Fruit fly (Drosophila melanogaster) whole organism, embryonic: ENCODE measurements around the gene fit.
A peak's percentile ranks its signal among the peaks of the same experiment; 100 is the strongest.

Experiments used
- B-H1 ChIP-seq: fragments of 200-800 bp; sonication (Bioruptor generic); IDR thresholded peaks from 3 replicates; pipeline ENCODE4 v1.3.6; 2022; ENCODE audit warnings: missing biosample characterization, missing genetic modification characterization
- Bdp1 ChIP-seq: fragments of 200-800 bp; sonication (Bioruptor generic); optimal IDR thresholded peaks from 3 replicates; lab custom pipeline; 2016; ENCODE audit warnings: missing biosample characterization, missing genetic modification characterization
- CG10274 ChIP-seq: fragments of 200-800 bp; sonication (Bioruptor generic); optimal IDR thresholded peaks from 3 replicates; lab custom pipeline; 2017; ENCODE audit warnings: missing biosample characterization, mild to moderate bottlenecking, missing genetic modification characterization
- CG1233 ChIP-seq: fragments of 200-800 bp; sonication (Bioruptor generic); optimal IDR thresholded peaks from 4 replicates; lab custom pipeline; 2018; ENCODE audit warnings: missing biosample characterization, mild to moderate bottlenecking, missing genetic modification characterization
- CG14710 ChIP-seq: fragments of 200-800 bp; sonication (Bioruptor generic); optimal IDR thresholded peaks from 3 replicates; lab custom pipeline; 2019; ENCODE audit warnings: missing biosample characterization, mild to moderate bottlenecking, missing genetic modification characterization, moderate library complexity
- CG16779 ChIP-seq: fragments of 200-800 bp; sonication (Bioruptor generic); IDR thresholded peaks from 2 replicates; pipeline ENCODE4 v1.3.6; 2022; ENCODE audit warnings: missing biosample characterization, missing genetic modification characterization
- CG18764 ChIP-seq: fragments of 200-800 bp; sonication (Bioruptor generic); optimal IDR thresholded peaks from 3 replicates; lab custom pipeline; 2016; ENCODE audit warnings: missing biosample characterization, missing genetic modification characterization
- CG2889 ChIP-seq: fragments of 200-800 bp; sonication (Bioruptor generic); IDR thresholded peaks from 3 replicates; pipeline ENCODE4 v1.3.6; 2022; ENCODE audit warnings: missing biosample characterization, missing genetic modification characterization
- CG3065 ChIP-seq: fragments of 200-800 bp; sonication (Bioruptor generic); optimal IDR thresholded peaks from 2 replicates; lab custom pipeline; 2016; ENCODE audit warnings: missing biosample characterization, missing genetic modification characterization
- CG33213 ChIP-seq: fragments of 200-800 bp; sonication (Bioruptor generic); optimal IDR thresholded peaks from 3 replicates; lab custom pipeline; 2016; ENCODE audit warnings: missing biosample characterization, missing genetic modification characterization
- CG3995 ChIP-seq: fragments of 200-800 bp; sonication (Bioruptor generic); optimal IDR thresholded peaks from 3 replicates; lab custom pipeline; 2016; ENCODE audit warnings: missing biosample characterization, missing genetic modification characterization
- CG4360 ChIP-seq: fragments of 200-800 bp; sonication (Bioruptor generic); IDR thresholded peaks from 2 replicates; pipeline ENCODE4 v1.3.6; 2022; ENCODE audit warnings: missing biosample characterization, missing genetic modification characterization
- CG4424 ChIP-seq: fragments of 200-800 bp; sonication (Bioruptor generic); optimal IDR thresholded peaks from 3 replicates; lab custom pipeline; 2016; ENCODE audit warnings: missing biosample characterization, missing genetic modification characterization
- CG4820 ChIP-seq: fragments of 200-800 bp; sonication (Bioruptor generic); optimal IDR thresholded peaks from 3 replicates; lab custom pipeline; 2016; ENCODE audit warnings: missing biosample characterization, missing genetic modification characterization
- CG5245 ChIP-seq: fragments of 200-800 bp; sonication (Bioruptor generic); optimal IDR thresholded peaks from 3 replicates; lab custom pipeline; 2016; ENCODE audit warnings: missing biosample characterization, missing genetic modification characterization
- CG6175 ChIP-seq: fragments of 200-800 bp; sonication (Bioruptor generic); IDR thresholded peaks from 3 replicates; pipeline ENCODE4 v1.3.6; 2022; ENCODE audit warnings: missing biosample characterization, missing genetic modification characterization
- CG6654 ChIP-seq: fragments of 200-800 bp; sonication (Bioruptor generic); optimal IDR thresholded peaks from 2 replicates; lab custom pipeline; 2017; ENCODE audit warnings: missing biosample characterization, mild to moderate bottlenecking, missing genetic modification characterization
- CG6765 ChIP-seq: fragments of 200-800 bp; sonication (Bioruptor generic); optimal IDR thresholded peaks from 3 replicates; lab custom pipeline; 2017; ENCODE audit warnings: missing biosample characterization, mild to moderate bottlenecking, missing genetic modification characterization
- CkIIα-i1 ChIP-seq: fragments of 200-800 bp; sonication (Bioruptor generic); IDR thresholded peaks from 2 replicates; pipeline ENCODE4 v1.3.6; 2022; ENCODE audit warnings: missing biosample characterization, missing genetic modification characterization
- Dad ChIP-seq: fragments of 200-800 bp; sonication (Bioruptor generic); optimal IDR thresholded peaks from 3 replicates; lab custom pipeline; 2016; ENCODE audit warnings: missing biosample characterization, missing genetic modification characterization
- Dbx ChIP-seq: fragments of 200-800 bp; sonication (Bioruptor generic); IDR thresholded peaks from 3 replicates; pipeline ENCODE4 v1.3.6; 2022; ENCODE audit warnings: missing biosample characterization, missing genetic modification characterization
- Elba2 ChIP-seq: fragments of 200-800 bp; sonication (Bioruptor generic); optimal IDR thresholded peaks from 3 replicates; lab custom pipeline; 2016; ENCODE audit warnings: missing biosample characterization, missing genetic modification characterization
- Gsc ChIP-seq: fragments of 200-800 bp; sonication (Bioruptor generic); IDR thresholded peaks from 2 replicates; pipeline ENCODE4 v1.3.6; 2022; ENCODE audit warnings: missing biosample characterization, missing genetic modification characterization
- Jarid2 ChIP-seq: fragments of 200-800 bp; sonication (Bioruptor generic); optimal IDR thresholded peaks from 3 replicates; lab custom pipeline; 2017; ENCODE audit warnings: mild to moderate bottlenecking, missing biosample characterization, missing genetic modification reagents, missing genetic modification characterization
- MESR4 ChIP-seq: fragments of 200-800 bp; sonication (Bioruptor generic); optimal IDR thresholded peaks from 2 replicates; lab custom pipeline; 2018; ENCODE audit warnings: missing biosample characterization, mild to moderate bottlenecking, missing genetic modification characterization, moderate library complexity
- NFAT ChIP-seq: fragments of 200-800 bp; sonication (Bioruptor generic); IDR thresholded peaks from 2 replicates; pipeline ENCODE4 v1.3.6; 2022; ENCODE audit warnings: missing biosample characterization, missing genetic modification characterization
- TFAM ChIP-seq: fragments of 200-800 bp; sonication (Bioruptor generic); optimal IDR thresholded peaks from 2 replicates; lab custom pipeline; 2017; ENCODE audit warnings: missing biosample characterization, missing genetic modification characterization, inconsistent platforms
- Taf1 ChIP-seq: fragments of 200-800 bp; sonication (Bioruptor generic); IDR thresholded peaks from 2 replicates; pipeline ENCODE4 v1.3.6; 2022; ENCODE audit warnings: missing biosample characterization, missing genetic modification characterization
- abd-A ChIP-seq: fragments of 200-800 bp; sonication (Bioruptor generic); optimal IDR thresholded peaks from 3 replicates; lab custom pipeline; 2019; ENCODE audit warnings: missing biosample characterization, mild to moderate bottlenecking, missing genetic modification characterization, moderate library complexity
- cato ChIP-seq: fragments of 200-800 bp; sonication (Bioruptor generic); optimal IDR thresholded peaks from 2 replicates; lab custom pipeline; 2016; ENCODE audit warnings: missing biosample characterization, missing genetic modification characterization, borderline replicate concordance
- gem ChIP-seq: fragments of 200-800 bp; sonication (Bioruptor generic); optimal IDR thresholded peaks from 2 replicates; lab custom pipeline; 2019; ENCODE audit warnings: missing biosample characterization, mild to moderate bottlenecking, missing genetic modification characterization, moderate library complexity
- gt ChIP-seq: fragments of 200-800 bp; sonication (Bioruptor generic); IDR thresholded peaks from 2 replicates; pipeline ENCODE4 v1.3.6; 2022; ENCODE audit warnings: missing biosample characterization, missing genetic modification characterization
- jing ChIP-seq: fragments of 200-800 bp; sonication (Bioruptor generic); optimal IDR thresholded peaks from 2 replicates; lab custom pipeline; 2018; ENCODE audit warnings: missing biosample characterization, mild to moderate bottlenecking, missing genetic modification characterization
- mld ChIP-seq: fragments of 200-800 bp; sonication (Bioruptor generic); IDR thresholded peaks from 3 replicates; pipeline ENCODE4 v1.3.6; 2022; ENCODE audit warnings: missing biosample characterization, missing genetic modification characterization; ENCODE audit not compliant: partially characterized antibody
- nom ChIP-seq: fragments of 200-800 bp; sonication (Bioruptor generic); optimal IDR thresholded peaks from 2 replicates; lab custom pipeline; 2017; ENCODE audit warnings: missing biosample characterization, missing genetic modification characterization, mild to moderate bottlenecking, moderate library complexity, missing genetic modification reagents
- pan ChIP-seq, 4 experiments: fragments of >200 bp in 3 of 4; fragments of 200-800 bp in 1 of 4; sonication (Bioruptor generic) in 1 of 4; optimal IDR thresholded peaks in 3 of 4; IDR thresholded peaks in 1 of 4; 2 replicates each; pipeline versions ENCODE4 v1.3.6 to Lab custom; 2017 to 2022; ENCODE audit warnings: missing biosample characterization in 2 of 4, missing genetic modification characterization in 2 of 4, mixed read lengths in 1 of 4
- pfk ChIP-seq: fragments of 200-800 bp; sonication (Bioruptor generic); optimal IDR thresholded peaks from 2 replicates; lab custom pipeline; 2018; ENCODE audit warnings: missing biosample characterization, mild to moderate bottlenecking, missing genetic modification characterization, moderate library complexity
- pho ChIP-seq: fragments of 200-800 bp; sonication (Bioruptor generic); optimal IDR thresholded peaks from 2 replicates; lab custom pipeline; 2016; ENCODE audit warnings: missing biosample characterization, missing genetic modification characterization
- sens ChIP-seq: fragments of 200-800 bp; sonication (Bioruptor generic); peaks from one replicate; lab custom pipeline; 2016; ENCODE audit warnings: missing biosample characterization, missing genetic modification characterization
- sima ChIP-seq: fragments of 200-800 bp; sonication (Bioruptor generic); optimal IDR thresholded peaks from 2 replicates; lab custom pipeline; 2016; ENCODE audit warnings: missing biosample characterization, missing genetic modification characterization
- so ChIP-seq: fragments of 200-800 bp; sonication (Bioruptor generic); IDR thresholded peaks from 3 replicates; pipeline ENCODE4 v1.3.6; 2022; ENCODE audit warnings: missing biosample characterization, missing genetic modification characterization
- sqz ChIP-seq: fragments of 200-800 bp; sonication (Bioruptor generic); optimal IDR thresholded peaks from 3 replicates; lab custom pipeline; 2018; ENCODE audit warnings: missing biosample characterization, mild to moderate bottlenecking, missing genetic modification characterization
- toy ChIP-seq: fragments of 200-800 bp; sonication (Bioruptor generic); IDR thresholded peaks from 2 replicates; pipeline ENCODE4 v1.3.6; 2022; ENCODE audit warnings: missing biosample characterization, missing genetic modification characterization
- unc-4 ChIP-seq: fragments of 200-800 bp; sonication (Bioruptor generic); IDR thresholded peaks from 2 replicates; pipeline ENCODE4 v1.3.6; 2022; ENCODE audit warnings: missing biosample characterization, missing genetic modification characterization; ENCODE audit not compliant: partially characterized antibody
- zen2 ChIP-seq: fragments of 200-800 bp; sonication (Bioruptor generic); IDR thresholded peaks from 3 replicates; pipeline ENCODE4 v1.3.6; 2022; ENCODE audit warnings: missing biosample characterization, missing genetic modification characterization; ENCODE audit not compliant: partially characterized antibody
- zf30C ChIP-seq: fragments of 200-800 bp; sonication (Bioruptor generic); optimal IDR thresholded peaks from 3 replicates; lab custom pipeline; 2018; ENCODE audit warnings: missing biosample characterization, mild to moderate bottlenecking, missing genetic modification characterization

Gene fit

DNA sequence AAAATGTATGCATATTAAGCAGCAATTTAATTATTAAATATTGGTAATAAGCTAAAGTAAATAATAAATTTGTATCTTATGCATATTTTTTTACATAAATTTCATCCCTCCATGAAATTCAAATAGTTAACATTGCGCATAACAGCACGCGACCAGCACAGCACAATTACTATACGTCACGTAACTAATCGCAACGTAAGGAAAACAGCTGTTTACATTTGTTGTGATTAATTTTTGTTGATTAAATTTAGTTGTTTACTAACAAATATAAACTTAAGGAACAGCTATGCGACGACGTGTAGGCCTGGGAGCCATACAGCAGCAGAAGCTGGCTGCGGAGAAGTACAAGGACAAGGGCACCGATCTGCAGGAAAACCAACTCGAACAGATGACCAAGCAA is 19.3 kb downstream of the fit start, which contains the start of gene lsn (continued):
- TF ChIP-seq pan (optimal IDR thresholded peaks at IDR 0.05; lab: Kevin White, UChicago) (no peak), pan (GFP tag; optimal IDR thresholded peaks at IDR 0.05 in 1 of 2, IDR thresholded peaks at IDR 0.05 in 1 of 2) (no peak), TFAM (GFP tag; lab: Kevin White, UChicago) (no peak), NFAT (GFP tag; lab: Robert Waterston, UW) (no peak), CG33213 (GFP tag; lab: Kevin White, UChicago) (no peak), toy (no peak), Gsc (GFP tag; lab: Robert Waterston, UW) (no peak), CG2889 (no peak), Dad (GFP tag; lab: Kevin White, UChicago) (no peak), CG5245 (no peak), jing (GFP tag; lab: Kevin White, UChicago) (no peak), Jarid2 (GFP tag; lab: Kevin White, UChicago) (no peak), gem (tag; lab: Kevin White, UChicago) (peak; percentile 39), B-H1 (GFP tag; lab: Robert Waterston, UW) (no peak), CG4820 (GFP tag; lab: Kevin White, UChicago) (no peak), pho (GFP tag; lab: Kevin White, UChicago) (no peak), Bdp1 (GFP tag; lab: Kevin White, UChicago) (no peak), CG3065 (GFP tag; lab: Kevin White, UChicago) (no peak), CG6654 (GFP tag; lab: Kevin White, UChicago) (no peak), Taf1 (GFP tag; lab: Robert Waterston, UW) (no peak), CG16779 (GFP tag; lab: Robert Waterston, UW) (no peak), zf30C (GFP tag; lab: Kevin White, UChicago) (no peak), abd-A (tag; lab: Kevin White, UChicago) (no peak), sqz (GFP tag; lab: Kevin White, UChicago) (no peak), CG3995 (no peak), Dbx (no peak; the same call in 2 of the 3 replicates), CG6175 (no peak), CG10274 (GFP tag; lab: Kevin White, UChicago) (no peak), Elba2 (GFP tag; lab: Kevin White, UChicago) (no peak), CG6765 (GFP tag; lab: Kevin White, UChicago) (no peak), CG1233 (GFP tag; lab: Kevin White, UChicago) (no peak), MESR4 (GFP tag; lab: Kevin White, UChicago) (peak; percentile 61), gt (GFP tag; lab: Robert Waterston, UW) (no peak), CkIIα-i1 (GFP tag; lab: Robert Waterston, UW) (no peak), sima (GFP tag; lab: Kevin White, UChicago) (no peak), mld (no peak), pfk (GFP tag; lab: Kevin White, UChicago) (no peak), unc-4 (GFP tag; lab: Robert Waterston, UW) (no peak), sens (GFP tag; lab: Kevin White, UChicago) (peak; percentile 49), CG14710 (tag; lab: Kevin White, UChicago) (no peak), CG4360 (no peak), so (GFP tag; lab: Robert Waterston, UW) (no peak), CG18764 (GFP tag; lab: Kevin White, UChicago) (no peak), CG4424 (GFP tag; lab: Kevin White, UChicago) (no peak), cato (GFP tag; lab: Kevin White, UChicago) (no peak), nom (GFP tag; lab: Kevin White, UChicago) (no peak), zen2 (GFP tag; lab: Robert Waterston, UW) (no peak)
